Worm (Caenorhabditis elegans): ENCODE measurements around the gene Y39B6A.27.
"Not testable (repeated sequence)": the region's sequence is repeated elsewhere in the genome, so short reads cannot be mapped to it uniquely, and the experiment has no call there.

DNA sequence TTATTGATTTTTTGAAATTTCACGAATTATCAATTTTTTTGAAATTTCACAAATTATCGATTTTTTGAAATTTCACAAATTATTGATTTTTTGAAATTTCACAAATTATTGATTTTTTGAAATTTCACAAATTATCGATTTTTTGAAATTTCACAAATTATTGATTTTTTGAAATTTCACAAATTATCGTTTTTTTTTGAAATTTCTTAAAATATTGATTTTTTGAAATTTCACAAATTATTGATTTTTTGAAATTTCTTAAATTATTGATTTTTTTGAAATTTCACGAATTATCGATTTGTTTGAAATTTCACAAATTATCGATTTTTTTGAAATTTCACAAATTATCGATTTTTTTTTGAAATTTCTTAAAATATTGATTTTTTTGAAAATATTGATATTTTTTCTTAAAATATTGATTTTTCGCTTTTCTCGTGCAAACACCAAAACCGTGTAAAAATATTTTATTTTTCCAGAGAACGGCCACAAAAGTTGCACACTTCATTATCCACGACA lies 44.6 kb downstream of the Y39B6A.27 start:
- not testable (repeated sequence) for TF ChIP-seq cog-1 (tag; optimal IDR thresholded peaks at IDR 0.05); flt-1 (GFP tag; IDR thresholded peaks at IDR 0.05); med-1 (GFP tag; optimal IDR thresholded peaks at IDR 0.05; ENCODE audit: insufficient read depth); tab-1 (GFP tag; IDR thresholded peaks at IDR 0.05); ztf-23 (GFP tag; IDR thresholded peaks at IDR 0.05); ztf-29 (GFP tag; IDR thresholded peaks at IDR 0.05); ref-1 (GFP tag; conservative IDR thresholded peaks at IDR 0.05)

Data from whole organism, midembryonic.